Worm (Caenorhabditis elegans) whole organism, L1 larva: ENCODE results near the gene dhgd-1.
A peak's percentile ranks its signal among the peaks of the same experiment; 100 is the strongest.

Experiments used
- C16A3.4 ChIP-seq: fragments of 150-350 bp; optimal IDR thresholded peaks from 2 replicates; lab custom pipeline; 2014; ENCODE audit warnings: missing biosample characterization, missing genetic modification characterization
- C34B4.2 ChIP-seq: sonication (generic microtip); optimal IDR thresholded peaks from 2 replicates; lab custom pipeline; 2017; ENCODE audit warnings: mild to moderate bottlenecking, missing genetic modification characterization, missing compliant biosample characterization
- aha-1 ChIP-seq: fragments of 150-350 bp; optimal IDR thresholded peaks from 2 replicates; lab custom pipeline; 2014; ENCODE audit warnings: missing biosample characterization, missing genetic modification characterization
- alr-1 ChIP-seq: fragments of 200-800 bp; sonication (Bioruptor generic); optimal IDR thresholded peaks from 2 replicates; lab custom pipeline; 2018; ENCODE audit warnings: borderline replicate concordance, mild to moderate bottlenecking, missing genetic modification characterization, missing compliant biosample characterization
- ama-1 ChIP-seq: fragments of 150-350 bp; optimal IDR thresholded peaks from 2 replicates; lab custom pipeline; 2014
- ceh-63 ChIP-seq: fragments of 200-800 bp; sonication (Bioruptor generic); optimal IDR thresholded peaks from 2 replicates; lab custom pipeline; 2018; ENCODE audit warnings: mild to moderate bottlenecking, missing genetic modification characterization, missing compliant biosample characterization
- dpl-1 ChIP-seq, 3 experiments: fragments of 150-350 bp in 2 of 3; sonication (generic microtip) in 1 of 3; optimal IDR thresholded peaks; 2 replicates each; lab custom pipeline; 2014 to 2017; ENCODE audit warnings: missing biosample characterization in 3 of 3, missing genetic modification characterization in 3 of 3, missing genetic modification reagents in 3 of 3
- efl-1 ChIP-seq, 4 experiments: fragments of 150-350 bp; optimal IDR thresholded peaks in 3 of 4; peaks in 1 of 4; 1 replicate in 1 of 4; 2 replicates in 3 of 4; lab custom pipeline; 2014; ENCODE audit warnings: missing biosample characterization in 2 of 4, missing genetic modification characterization in 2 of 4, missing genetic modification reagents in 2 of 4
- egl-13 ChIP-seq: sonication (generic microtip); optimal IDR thresholded peaks from 2 replicates; lab custom pipeline; 2016; ENCODE audit warnings: missing genotype, missing genetic modification reagents, missing genetic modification characterization, missing compliant biosample characterization
- egl-27 ChIP-seq, 2 experiments: fragments of 150-350 bp in 1 of 2; sonication (generic microtip); optimal IDR thresholded peaks; 3 replicates each; lab custom pipeline; 2017 to 2018; ENCODE audit warnings: missing biosample characterization in 2 of 2, missing genetic modification characterization in 2 of 2, missing genetic modification reagents in 2 of 2
- fkh-10 ChIP-seq: sonication (generic microtip); optimal IDR thresholded peaks from 2 replicates; lab custom pipeline; 2017; ENCODE audit warnings: missing biosample characterization, missing genetic modification reagents, missing genetic modification characterization
- hpl-2 ChIP-seq: fragments of 150-350 bp; optimal IDR thresholded peaks from 2 replicates; lab custom pipeline; 2014; ENCODE audit warnings: missing biosample characterization, missing genetic modification reagents, missing genetic modification characterization
- irx-1 ChIP-seq: sonication (generic microtip); optimal IDR thresholded peaks from 2 replicates; lab custom pipeline; 2016; ENCODE audit warnings: missing genetic modification characterization, missing compliant biosample characterization
- lin-14 ChIP-seq: fragments of 200-800 bp; sonication (Bioruptor generic); optimal IDR thresholded peaks from 2 replicates; lab custom pipeline; 2018; ENCODE audit warnings: mild to moderate bottlenecking, missing genetic modification characterization, moderate library complexity, missing compliant biosample characterization
- lir-3 ChIP-seq: sonication (generic microtip); optimal IDR thresholded peaks from 2 replicates; lab custom pipeline; 2016; ENCODE audit warnings: mild to moderate bottlenecking, missing genetic modification characterization, moderate library complexity, missing compliant biosample characterization; ENCODE audit not compliant: poor library complexity
- mab-9 ChIP-seq: fragments of 200-800 bp; sonication (Bioruptor generic); IDR thresholded peaks from 2 replicates; pipeline ENCODE4 v1.3.6; 2022; ENCODE audit warnings: missing genetic modification reagents, missing genetic modification characterization, missing compliant biosample characterization
- nhr-12 ChIP-seq: sonication (generic microtip); optimal IDR thresholded peaks from 2 replicates; lab custom pipeline; 2017; ENCODE audit warnings: missing biosample characterization, missing genetic modification characterization
- nhr-237 ChIP-seq: fragments of 150-350 bp; optimal IDR thresholded peaks from 2 replicates; lab custom pipeline; 2014; ENCODE audit warnings: missing biosample characterization, missing genetic modification characterization
- nhr-47 ChIP-seq: sonication (generic microtip); optimal IDR thresholded peaks from 2 replicates; lab custom pipeline; 2016; ENCODE audit warnings: mild to moderate bottlenecking, missing genetic modification characterization, moderate library complexity, missing compliant biosample characterization
- pag-3 ChIP-seq: sonication (generic microtip); optimal IDR thresholded peaks from 2 replicates; lab custom pipeline; 2017; ENCODE audit warnings: missing genetic modification characterization, mild to moderate bottlenecking, missing compliant biosample characterization, antibody characterized with exemption, borderline replicate concordance; ENCODE audit not compliant: insufficient read depth
- skn-1 ChIP-seq: fragments of 150-350 bp; optimal IDR thresholded peaks from 2 replicates; lab custom pipeline; 2014; ENCODE audit warnings: missing biosample characterization, missing genetic modification characterization
- snpc-4 ChIP-seq: fragments of 150-350 bp; optimal IDR thresholded peaks from 2 replicates; lab custom pipeline; 2014; ENCODE audit warnings: missing biosample characterization, missing genetic modification characterization
- snu-23 ChIP-seq: sonication (generic microtip); optimal IDR thresholded peaks from 2 replicates; lab custom pipeline; 2016; ENCODE audit warnings: missing genetic modification characterization, missing compliant biosample characterization
- sup-37 ChIP-seq: fragments of 200-800 bp; sonication (Bioruptor generic); optimal IDR thresholded peaks from 2 replicates; lab custom pipeline; 2018; ENCODE audit warnings: mild to moderate bottlenecking, missing genetic modification characterization, missing compliant biosample characterization
- tbx-2 ChIP-seq: sonication (generic microtip); optimal IDR thresholded peaks from 2 replicates; lab custom pipeline; 2016; ENCODE audit warnings: missing genetic modification characterization, missing compliant biosample characterization
- tlp-1 ChIP-seq: fragments of 150-350 bp; optimal IDR thresholded peaks from 2 replicates; lab custom pipeline; 2014; ENCODE audit warnings: missing biosample characterization, missing genetic modification characterization
- unc-62 ChIP-seq: fragments of 150-350 bp; optimal IDR thresholded peaks from 2 replicates; lab custom pipeline; 2014; ENCODE audit warnings: missing biosample characterization, missing genetic modification reagents, missing genetic modification characterization
- unc-86 ChIP-seq: sonication (generic microtip); optimal IDR thresholded peaks from 2 replicates; lab custom pipeline; 2016; ENCODE audit warnings: missing genetic modification characterization, missing compliant biosample characterization
- xbp-1 ChIP-seq: sonication (generic microtip); optimal IDR thresholded peaks from 2 replicates; lab custom pipeline; 2016; ENCODE audit warnings: missing genetic modification characterization, missing compliant biosample characterization
- ztf-4 ChIP-seq: fragments of 150-350 bp; optimal IDR thresholded peaks from 2 replicates; lab custom pipeline; 2014; ENCODE audit warnings: missing biosample characterization, missing genetic modification characterization

dhgd-1 gene

DNA sequence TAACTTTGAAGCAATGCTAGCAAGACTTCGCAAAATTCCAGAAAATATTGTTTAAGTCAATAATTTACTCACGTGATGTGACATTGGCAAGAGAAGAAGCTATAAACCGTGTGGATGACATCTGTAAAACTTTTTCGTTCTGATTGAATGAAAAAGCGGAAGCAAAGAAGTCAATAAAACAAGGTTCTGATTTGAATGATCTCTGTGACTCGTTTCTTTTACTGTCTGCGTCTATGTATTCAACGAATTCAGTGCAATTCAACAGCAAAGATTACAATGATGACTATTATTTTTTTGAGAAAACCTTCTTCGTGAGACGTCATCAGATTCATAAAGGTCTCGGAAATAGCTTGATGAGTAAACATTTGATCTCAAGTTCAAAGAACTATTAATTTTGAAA is 59.0 kb downstream of the dhgd-1 start, which contains the start of gene hacl-1 (continued):
- no peak for TF ChIP-seq aha-1
- TF ChIP-seq ceh-63 (GFP tag; lab: Kevin White, UChicago): no peak
- TF ChIP-seq ztf-4 (tag; lab: Kevin White, UChicago): no peak
- peak; percentile 11 for TF ChIP-seq xbp-1 (tag; lab: Kevin White, UChicago)
- peak; percentile 34 for TF ChIP-seq nhr-47
- TF ChIP-seq lin-14 (GFP tag; lab: Kevin White, UChicago): peak; percentile 35
- no peak for TF ChIP-seq pag-3
- no peak for TF ChIP-seq nhr-12 (tag; lab: Kevin White, UChicago)
- no peak for TF ChIP-seq tlp-1 (tag; lab: Kevin White, UChicago)
- TF ChIP-seq unc-86: no peak
- TF ChIP-seq lir-3 (tag; lab: Kevin White, UChicago): no peak
- no peak for TF ChIP-seq irx-1
- TF ChIP-seq mab-9: no peak
- no peak for TF ChIP-seq C34B4.2 (tag; lab: Kevin White, UChicago)
- TF ChIP-seq hpl-2: no peak
- TF ChIP-seq tbx-2 (tag; lab: Kevin White, UChicago): no peak
- no peak for TF ChIP-seq ama-1 (lab: Kevin White, UChicago)
- TF ChIP-seq nhr-237: no peak
- no peak for TF ChIP-seq fkh-10
- TF ChIP-seq snpc-4 (tag; lab: Kevin White, UChicago): no peak
- peak; percentile 31 for TF ChIP-seq skn-1 (tag; lab: Kevin White, UChicago)
- peak in 1 of 3 experiments; percentile 9 for TF ChIP-seq dpl-1 (GFP tag; optimal IDR thresholded peaks at IDR 0.05; lab: Kevin White, UChicago)
- no peak for TF ChIP-seq efl-1 (optimal IDR thresholded peaks at IDR 0.05; lab: Kevin White, UChicago)
- TF ChIP-seq efl-1 (GFP tag; optimal IDR thresholded peaks at IDR 0.05 in 1 of 2; lab: Kevin White, UChicago): peak in 1 of 2 experiments; percentile 91
- TF ChIP-seq snu-23: peak; percentile 30
- no peak for TF ChIP-seq C16A3.4 (tag; lab: Kevin White, UChicago)
- no peak for TF ChIP-seq sup-37 (GFP tag; lab: Kevin White, UChicago)
- TF ChIP-seq egl-13 (tag; lab: Kevin White, UChicago): no peak
- no peak for TF ChIP-seq egl-27 (tag; optimal IDR thresholded peaks at IDR 0.05; lab: Kevin White, UChicago)
- no peak for TF ChIP-seq alr-1 (tag; lab: Kevin White, UChicago)
- TF ChIP-seq unc-62: no peak
